Worm (Caenorhabditis elegans): ENCODE data around the gene F09E10.5.
A peak's percentile ranks its signal among the peaks of the same experiment; 100 is the strongest.

F09E10.5 gene

DNA sequence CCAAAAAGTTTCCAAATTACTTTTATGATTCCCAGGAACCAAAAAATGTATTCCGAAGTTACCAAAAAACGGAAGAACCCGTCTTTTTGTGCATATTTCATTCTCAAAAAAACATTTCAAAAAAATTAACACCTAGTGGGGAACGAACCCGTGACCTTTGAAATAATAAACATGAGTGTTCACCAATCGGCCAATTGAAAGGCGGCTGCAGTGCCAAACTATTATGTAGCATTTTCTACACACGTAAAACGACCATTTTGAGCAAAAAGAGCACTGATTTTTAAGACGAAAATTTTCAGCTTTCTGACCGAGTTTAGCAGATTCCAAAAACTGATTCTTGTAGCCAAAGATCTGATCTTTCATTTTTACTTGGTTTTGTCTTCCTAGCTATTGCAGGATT, 3.1 kb downstream of the F09E10.5 start:
- no peak for TF ChIP-seq R02D3.7 (tag; optimal IDR thresholded peaks at IDR 0.05)
- no peak for TF ChIP-seq lin-39 (tag; optimal IDR thresholded peaks at IDR 0.05)
- TF ChIP-seq unc-62 (GFP tag; optimal IDR thresholded peaks at IDR 0.05), result no peak
- TF ChIP-seq mdl-1 (tag; optimal IDR thresholded peaks at IDR 0.05), result no peak
- TF ChIP-seq unc-39 (tag; optimal IDR thresholded peaks at IDR 0.05), result no peak
- no peak for TF ChIP-seq ztf-11 (tag; optimal IDR thresholded peaks at IDR 0.05)
- TF ChIP-seq ama-1 (optimal IDR thresholded peaks at IDR 0.05), result no peak
- TF ChIP-seq unc-55 (GFP tag; optimal IDR thresholded peaks at IDR 0.05), result no peak
- no peak for TF ChIP-seq nhr-23 (tag; optimal IDR thresholded peaks at IDR 0.05)
- TF ChIP-seq mab-5 (tag; optimal IDR thresholded peaks at IDR 0.05), result no peak
- no peak for TF ChIP-seq fos-1 (tag; optimal IDR thresholded peaks at IDR 0.05)
- TF ChIP-seq nhr-25 (tag; optimal IDR thresholded peaks at IDR 0.05), result no peak
- TF ChIP-seq lin-13 (GFP tag; optimal IDR thresholded peaks at IDR 0.05), result no peak
- TF ChIP-seq crh-2 (tag; optimal IDR thresholded peaks at IDR 0.05), result no peak

DNA sequence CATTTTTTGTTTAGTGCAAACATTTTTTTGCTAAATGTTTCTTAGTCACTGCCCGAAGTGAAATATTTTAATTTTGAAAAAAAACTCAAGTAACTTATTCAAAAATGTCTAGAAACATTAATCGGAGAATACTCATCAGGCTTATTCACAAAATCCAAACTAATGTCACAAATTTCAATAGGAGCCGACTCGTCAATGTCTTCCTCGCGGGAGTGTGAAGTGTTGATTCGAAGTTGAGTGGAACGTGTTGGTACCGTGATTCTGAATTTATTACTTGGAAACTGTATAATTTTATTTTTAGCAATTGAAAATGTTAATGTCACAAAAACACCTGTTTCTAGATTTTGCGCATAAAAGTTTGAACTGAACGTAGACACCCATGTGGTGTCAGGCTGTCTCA, 4.6 kb downstream of the F09E10.5 start:
- TF ChIP-seq Y55F3AM.14 (GFP tag; optimal IDR thresholded peaks at IDR 0.05) (no peak), sma-9 (GFP tag; optimal IDR thresholded peaks at IDR 0.05) (peak; percentile 2), sma-9 (tag; optimal IDR thresholded peaks at IDR 0.05) (no peak)

DNA sequence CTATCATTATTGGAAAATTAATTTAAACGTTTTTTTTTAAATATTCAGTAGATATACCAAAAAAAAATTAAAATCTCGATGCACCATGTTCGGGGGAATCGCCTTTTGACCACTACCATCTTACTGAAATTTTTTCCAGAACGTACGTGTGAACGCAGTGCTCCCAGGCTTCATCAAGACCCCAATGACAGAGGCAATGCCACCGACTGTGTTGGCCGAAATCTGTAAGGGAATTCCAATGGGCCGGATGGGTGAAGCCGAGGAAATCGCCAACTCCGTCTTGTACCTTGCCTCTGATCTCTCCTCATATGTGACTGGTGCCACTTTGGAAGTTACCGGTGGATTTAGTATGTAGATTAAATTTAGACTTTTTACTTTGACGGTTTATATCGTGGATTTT, 5.4 kb downstream of the F09E10.5 start:
- TF ChIP-seq mdl-1 (tag; optimal IDR thresholded peaks at IDR 0.05), result no peak

DNA sequence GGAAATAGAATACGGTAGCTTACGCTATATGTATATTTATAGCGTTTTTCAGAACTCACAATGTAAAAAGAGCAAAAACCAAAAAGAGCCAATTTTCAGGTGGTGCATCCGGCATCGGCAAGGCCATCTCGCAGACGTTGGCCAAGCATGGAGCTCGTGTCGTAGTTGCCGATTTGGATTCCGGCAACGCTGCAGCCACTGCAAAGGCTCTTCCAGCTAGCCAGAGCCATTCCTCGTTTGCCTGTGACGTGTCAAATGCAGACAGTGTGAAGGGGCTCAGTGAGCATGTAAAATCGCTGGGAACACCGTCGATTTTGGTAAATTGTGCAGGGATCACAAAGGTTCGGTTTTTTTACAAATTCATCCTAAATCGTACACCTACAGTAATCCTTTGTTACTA, 7.1 kb downstream of the F09E10.5 start:
- 0 out of 2 replicates have a peak, but pooled peaks have one; percentile 47 for TF ChIP-seq ztf-1 (GFP tag; conservative IDR thresholded peaks at IDR 0.05)
- no peak for TF ChIP-seq mab-5 (tag; optimal IDR thresholded peaks at IDR 0.05)

DNA sequence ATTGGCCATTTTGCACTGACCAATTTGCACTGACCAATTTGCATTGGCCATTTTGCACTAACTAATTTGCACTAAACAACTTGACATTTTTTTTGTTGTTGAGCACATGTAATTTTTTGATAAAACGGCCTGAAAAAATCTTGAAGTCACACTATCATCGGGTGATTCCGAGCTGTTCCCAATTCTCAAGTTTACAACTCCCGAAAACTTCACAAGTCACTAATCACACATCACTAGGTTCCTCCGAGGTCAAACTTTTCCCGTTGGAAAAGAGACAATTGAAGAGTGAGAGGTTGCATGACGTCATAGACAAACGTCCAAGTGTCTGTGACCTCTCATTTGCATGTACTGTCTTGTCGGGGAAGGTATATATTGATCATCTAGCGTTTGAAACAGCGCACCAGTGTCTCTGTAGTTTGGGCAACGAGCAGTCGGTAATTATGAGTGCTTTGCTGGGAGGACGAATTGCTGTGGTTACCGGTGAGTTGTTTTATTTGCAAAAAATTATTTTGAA, 8.0 kb downstream of the F09E10.5 start, which contains the start of the genes D1005.10 and dhs-25:
Gene D1005.10 (minus strand): TSS at position 51 of the 514 bp plus-strand sequence.
Gene dhs-25 (plus strand): TSS at position 398 of the 514 bp plus-strand sequence.
- TF ChIP-seq mdl-1 (tag; optimal IDR thresholded peaks at IDR 0.05), result peak in 1 of 2 experiments; percentile 24
- TF ChIP-seq C34F6.9 (tag; optimal IDR thresholded peaks at IDR 0.05), result peak; percentile 72
- TF ChIP-seq nhr-10 (tag; optimal IDR thresholded peaks at IDR 0.05), result peak; percentile 84
- peak; percentile 86 for TF ChIP-seq crh-2 (tag; optimal IDR thresholded peaks at IDR 0.05)
- TF ChIP-seq ama-1 (optimal IDR thresholded peaks at IDR 0.05), result peak; percentile 71
- no peak for TF ChIP-seq unc-55 (GFP tag; optimal IDR thresholded peaks at IDR 0.05)
- no peak for TF ChIP-seq ZK546.5 (tag; optimal IDR thresholded peaks at IDR 0.05)
- TF ChIP-seq elt-3 (tag; optimal IDR thresholded peaks at IDR 0.05), result no peak
- peak; percentile 20 to 79 for TF ChIP-seq lsy-2 (tag; optimal IDR thresholded peaks at IDR 0.05)
- TF ChIP-seq lin-13 (GFP tag; optimal IDR thresholded peaks at IDR 0.05), result peak; percentile 54
- TF ChIP-seq nhr-25 (tag; optimal IDR thresholded peaks at IDR 0.05), result peak; percentile 81
- peak; percentile 80 for TF ChIP-seq egl-27 (tag; optimal IDR thresholded peaks at IDR 0.05)
- TF ChIP-seq ceh-82 (tag; optimal IDR thresholded peaks at IDR 0.05), result no peak
- TF ChIP-seq fos-1 (tag; optimal IDR thresholded peaks at IDR 0.05), result peak; percentile 67
- TF ChIP-seq nhr-6 (tag; optimal IDR thresholded peaks at IDR 0.05), result peak; percentile 80
- peak; percentile 76 for TF ChIP-seq ztf-4 (tag; optimal IDR thresholded peaks at IDR 0.05)
- TF ChIP-seq nhr-11 (tag; optimal IDR thresholded peaks at IDR 0.05), result no peak
- peak; percentile 87 for TF ChIP-seq sma-3 (GFP tag; optimal IDR thresholded peaks at IDR 0.05)
- no peak for TF ChIP-seq lin-39 (tag; optimal IDR thresholded peaks at IDR 0.05)
- TF ChIP-seq nhr-129 (tag; optimal IDR thresholded peaks at IDR 0.05), result peak; percentile 94
- TF ChIP-seq F13H6.1 (tag; optimal IDR thresholded peaks at IDR 0.05), result peak; percentile 94
- TF ChIP-seq skn-1 (tag; optimal IDR thresholded peaks at IDR 0.05), result no peak
- no peak for TF ChIP-seq ztf-1 (GFP tag; conservative IDR thresholded peaks at IDR 0.05)
- peak; percentile 73 for TF ChIP-seq sem-4 (tag; optimal IDR thresholded peaks at IDR 0.05)
- TF ChIP-seq blmp-1 (tag; optimal IDR thresholded peaks at IDR 0.05; ENCODE audit: insufficient read depth), result peak; percentile 62
- peak; percentile 98 for TF ChIP-seq sma-9 (GFP tag; optimal IDR thresholded peaks at IDR 0.05)
- no peak for TF ChIP-seq sma-9 (tag; optimal IDR thresholded peaks at IDR 0.05)
- peak; percentile 75 for TF ChIP-seq gmeb-1 (tag; optimal IDR thresholded peaks at IDR 0.05)
- TF ChIP-seq peb-1 (tag; optimal IDR thresholded peaks at IDR 0.05), result no peak
- TF ChIP-seq R02D3.7 (tag; optimal IDR thresholded peaks at IDR 0.05), result no peak
- TF ChIP-seq nhr-21 (tag; optimal IDR thresholded peaks at IDR 0.05), result peak; percentile 77
